Worm (Caenorhabditis elegans): ENCODE measurements around the gene W03H9.2.

Gene W03H9.2

DNA sequence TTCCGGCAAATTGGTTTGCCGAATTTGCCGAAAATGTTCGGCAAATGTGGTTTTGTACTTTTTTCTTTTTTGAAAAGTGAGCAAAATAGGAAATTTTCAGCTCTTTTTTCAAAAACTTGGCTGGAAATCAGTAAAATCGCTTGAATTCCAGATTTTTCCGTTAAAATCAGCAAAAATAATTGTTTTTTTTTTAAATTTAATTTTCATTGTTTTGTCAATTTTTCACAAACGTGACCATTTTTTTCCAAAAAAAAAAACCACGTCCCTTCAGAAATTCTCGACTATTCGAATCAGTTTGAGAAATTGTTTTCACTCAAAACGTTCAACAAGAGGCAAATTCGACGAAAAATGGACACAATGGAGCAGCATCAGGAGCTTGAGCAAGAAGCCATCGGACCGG is 6.1 kb downstream of the W03H9.2 start, which contains the start of gene K09E4.1:
TSS of gene K09E4.1 (plus strand) at position 301 of the 400 bp plus-strand sequence.
- TF ChIP-seq ceh-6 (GFP tag; optimal IDR thresholded peaks at IDR 0.05): no peak
- no peak for TF ChIP-seq ceh-48 (tag; optimal IDR thresholded peaks at IDR 0.05)
- TF ChIP-seq tbx-2 (tag; optimal IDR thresholded peaks at IDR 0.05): no peak
- TF ChIP-seq ceh-2 (tag; optimal IDR thresholded peaks at IDR 0.05): no peak
- TF ChIP-seq pros-1 (tag; optimal IDR thresholded peaks at IDR 0.05): no peak
- TF ChIP-seq ref-2 (tag; optimal IDR thresholded peaks at IDR 0.05): no peak
- TF ChIP-seq ceh-24 (tag; optimal IDR thresholded peaks at IDR 0.05): no peak
- TF ChIP-seq fkh-6 (tag; optimal IDR thresholded peaks at IDR 0.05): no peak
- no peak for TF ChIP-seq lin-11 (tag; optimal IDR thresholded peaks at IDR 0.05)
- no peak for TF ChIP-seq sdc-2 (tag; optimal IDR thresholded peaks at IDR 0.05)
- TF ChIP-seq sox-2 (GFP tag; IDR thresholded peaks at IDR 0.05): no peak
- no peak for TF ChIP-seq elt-4 (tag; optimal IDR thresholded peaks at IDR 0.05)
- TF ChIP-seq nhr-11 (tag; optimal IDR thresholded peaks at IDR 0.05): no peak
- no peak for TF ChIP-seq ceh-19 (GFP tag; optimal IDR thresholded peaks at IDR 0.05)
- TF ChIP-seq fax-1 (tag; optimal IDR thresholded peaks at IDR 0.05): no peak
- TF ChIP-seq ztf-16 (tag; optimal IDR thresholded peaks at IDR 0.05): no peak
- no peak for TF ChIP-seq K09A11.1 (tag; optimal IDR thresholded peaks at IDR 0.05; ENCODE audit: insufficient read depth)
- TF ChIP-seq pha-4 (tag; optimal IDR thresholded peaks at IDR 0.05): no peak

DNA sequence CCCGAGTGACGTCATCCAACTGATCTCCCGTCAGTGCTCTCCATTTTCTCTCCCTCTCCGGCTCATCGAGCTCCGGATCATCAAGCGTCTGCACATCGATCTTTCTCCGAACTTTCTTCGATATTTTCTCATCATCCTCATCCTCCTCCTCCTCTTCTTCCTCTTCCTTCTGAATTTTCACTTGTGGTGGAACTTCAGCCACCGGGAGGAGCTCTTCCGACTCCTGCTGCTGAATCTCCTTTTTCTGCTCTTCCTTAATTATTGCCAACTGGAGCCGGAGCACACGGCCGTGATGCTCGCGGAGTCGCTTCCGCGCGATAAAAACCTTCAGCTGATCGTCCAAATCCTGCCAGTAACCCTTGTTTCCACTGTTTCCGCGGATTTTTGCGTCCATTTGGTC is 7.4 kb downstream of the W03H9.2 start:
- TF ChIP-seq ztf-16 (tag; optimal IDR thresholded peaks at IDR 0.05) (no peak), sox-4 (tag; optimal IDR thresholded peaks at IDR 0.05) (no peak), tbx-7 (tag; optimal IDR thresholded peaks at IDR 0.05) (no peak), hlh-13 (GFP tag; optimal IDR thresholded peaks at IDR 0.05) (no peak), pag-3 (tag; optimal IDR thresholded peaks at IDR 0.05; ENCODE audit: borderline replicate concordance) (no peak), pat-9 (tag; optimal IDR thresholded peaks at IDR 0.05) (no peak)

DNA sequence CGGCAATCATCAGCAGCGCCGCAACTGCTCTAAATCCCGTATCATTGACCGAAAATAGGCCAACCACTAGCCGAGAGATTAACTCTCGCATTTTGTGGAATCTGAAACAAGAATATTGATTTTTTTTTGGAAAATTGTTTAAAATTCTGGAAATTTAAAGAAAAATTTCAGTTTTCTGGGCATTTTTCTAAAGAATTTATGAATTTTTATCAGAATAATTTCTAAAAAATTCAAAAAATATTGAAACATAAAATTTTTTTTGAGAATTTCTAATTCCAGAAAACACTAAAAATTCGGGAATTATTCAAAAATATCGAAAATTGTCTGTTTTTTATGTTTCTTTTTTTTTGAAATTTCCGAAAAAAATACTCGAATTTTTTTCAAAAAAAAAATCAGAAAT is 10.9 kb downstream of the W03H9.2 start, which contains the start of gene algn-3:
TSS of gene algn-3 (minus strand) at position 101 of the 400 bp plus-strand sequence.
- TF ChIP-seq ceh-24 (tag; optimal IDR thresholded peaks at IDR 0.05) (no peak), hlh-8 (tag; optimal IDR thresholded peaks at IDR 0.05) (no peak), C08G9.2 (tag; optimal IDR thresholded peaks at IDR 0.05) (no peak), nhr-232 (tag; optimal IDR thresholded peaks at IDR 0.05) (no peak), hlh-13 (GFP tag; optimal IDR thresholded peaks at IDR 0.05) (no peak), unc-42 (tag; optimal IDR thresholded peaks at IDR 0.05) (no peak), madf-2 (tag; optimal IDR thresholded peaks at IDR 0.05) (no peak), ceh-18 (tag; optimal IDR thresholded peaks at IDR 0.05) (no peak), C38D4.7 (GFP tag; optimal IDR thresholded peaks at IDR 0.05) (no peak), pqm-1 (tag; optimal IDR thresholded peaks at IDR 0.05) (no peak), nfya-1 (tag; optimal IDR thresholded peaks at IDR 0.05) (no peak), pat-9 (tag; optimal IDR thresholded peaks at IDR 0.05) (no peak), unc-86 (tag; optimal IDR thresholded peaks at IDR 0.05) (no peak), tbx-2 (tag; optimal IDR thresholded peaks at IDR 0.05) (no peak), nhr-11 (tag; optimal IDR thresholded peaks at IDR 0.05) (no peak), dve-1 (tag; optimal IDR thresholded peaks at IDR 0.05) (no peak), ahr-1 (tag; optimal IDR thresholded peaks at IDR 0.05) (no peak), ceh-2 (tag; optimal IDR thresholded peaks at IDR 0.05) (no peak), ceh-14 (tag; optimal IDR thresholded peaks at IDR 0.05) (no peak)

DNA sequence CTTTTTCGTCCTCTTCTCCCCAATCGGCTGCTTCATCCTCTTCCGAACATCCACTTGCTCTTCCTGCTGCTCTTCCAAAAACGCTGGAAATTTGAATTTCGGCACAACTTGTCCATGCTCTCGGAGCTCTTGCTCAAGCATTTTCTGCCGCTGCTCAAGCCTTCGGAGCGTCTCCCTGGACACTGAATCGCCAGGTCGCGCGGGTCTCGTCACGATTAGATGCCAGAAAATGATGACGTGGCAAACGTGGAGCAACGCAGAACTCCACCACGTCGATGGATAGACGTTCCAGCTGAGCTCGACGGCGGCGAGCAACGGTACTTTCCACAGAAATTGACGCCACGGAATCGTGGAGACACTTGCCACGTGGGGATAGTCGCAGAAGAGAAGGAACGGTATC is 14.5 kb downstream of the W03H9.2 start:
- TF ChIP-seq elt-4 (tag; optimal IDR thresholded peaks at IDR 0.05) (peak; percentile 73), ceh-31 (tag; optimal IDR thresholded peaks at IDR 0.05) (no peak), pax-1 (tag; optimal IDR thresholded peaks at IDR 0.05) (no peak), pha-2 (tag; optimal IDR thresholded peaks at IDR 0.05) (no peak), ceh-9 (tag; optimal IDR thresholded peaks at IDR 0.05) (no peak), ceh-45 (GFP tag; IDR thresholded peaks at IDR 0.05) (no peak)

All from whole organism, late embryonic.